Worm (Caenorhabditis elegans): ENCODE data around the gene T19A5.3.

The T19A5.3 gene

ce11 chrV:8922781-8923180 is 21.1 kb downstream of the T19A5.3 start, which contains the start of gene ttr-47 (continued):
- no peak for TF ChIP-seq ceh-28 (tag; optimal IDR thresholded peaks at IDR 0.05)
- TF ChIP-seq nhr-102 (tag; optimal IDR thresholded peaks at IDR 0.05), result peak; percentile 50
- TF ChIP-seq saeg-2 (GFP tag; IDR thresholded peaks at IDR 0.05), result no peak
- peak; percentile 35 for TF ChIP-seq nhr-28 (tag; optimal IDR thresholded peaks at IDR 0.05)
- TF ChIP-seq nhr-48 (tag; optimal IDR thresholded peaks at IDR 0.05), result peak; percentile 13
- peak; percentile 78 for TF ChIP-seq php-3 (GFP tag; IDR thresholded peaks at IDR 0.05)
- TF ChIP-seq Y5F2A.4 (GFP tag; optimal IDR thresholded peaks at IDR 0.05), result no peak

ce11 chrV:8913940-8914339 is 29.9 kb downstream of the T19A5.3 start, which contains the start of gene mod-1:
Gene mod-1 (minus strand): TSS chrV:8914040.
- no peak for TF ChIP-seq dve-1 (tag; optimal IDR thresholded peaks at IDR 0.05; ENCODE audit: insufficient read depth)
- no peak for TF ChIP-seq nhr-111 (GFP tag; optimal IDR thresholded peaks at IDR 0.05)
- TF ChIP-seq zip-2 (tag; optimal IDR thresholded peaks at IDR 0.05), result no peak
- no peak for TF ChIP-seq F49E8.2 (tag; optimal IDR thresholded peaks at IDR 0.05; ENCODE audit: borderline replicate concordance)
- no peak for TF ChIP-seq unc-62 (GFP tag; optimal IDR thresholded peaks at IDR 0.05 in 1 of 2)
- no peak for TF ChIP-seq unc-62 (tag; optimal IDR thresholded peaks at IDR 0.05)
- no peak for TF ChIP-seq lim-7 (GFP tag; IDR thresholded peaks at IDR 0.05)
- no peak for TF ChIP-seq fos-1 (tag; optimal IDR thresholded peaks at IDR 0.05)
- no peak for TF ChIP-seq nhr-76 (tag; optimal IDR thresholded peaks at IDR 0.05)
- TF ChIP-seq mxl-2 (GFP tag; conservative IDR thresholded peaks at IDR 0.05), result no peak

DNA sequence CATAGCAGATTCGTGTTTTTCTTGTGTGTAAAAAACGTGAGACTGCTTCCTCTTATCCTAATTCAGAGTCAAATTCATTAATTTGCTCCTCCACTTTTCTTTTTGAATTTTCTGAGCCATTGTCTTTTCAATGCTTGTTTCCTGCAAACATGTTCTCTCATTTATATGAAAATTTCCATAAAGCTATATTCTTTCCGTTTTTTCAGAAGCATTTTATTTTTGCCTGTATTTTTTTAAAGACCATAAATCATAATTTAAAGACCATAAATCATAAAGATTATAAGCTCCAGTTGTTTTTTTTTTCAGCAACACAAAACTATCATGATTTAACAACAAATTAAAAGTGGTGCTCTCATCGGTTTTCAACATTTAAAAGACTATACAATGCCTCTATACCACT is 37.0 kb downstream of the T19A5.3 start, which contains the start of gene frpr-11:
Gene frpr-11 (plus strand): TSS at position 301 of the 400 bp plus-strand sequence.
- TF ChIP-seq mep-1 (tag; optimal IDR thresholded peaks at IDR 0.05) (no peak), nhr-48 (tag; optimal IDR thresholded peaks at IDR 0.05) (no peak), madf-5 (GFP tag; IDR thresholded peaks at IDR 0.05) (no peak), set-16 (GFP tag; IDR thresholded peaks at IDR 0.05) (no peak), lir-3 (tag; optimal IDR thresholded peaks at IDR 0.05) (no peak), Y75B8A.6 (GFP tag; IDR thresholded peaks at IDR 0.05) (no peak), skn-1 (tag; optimal IDR thresholded peaks at IDR 0.05) (no peak), zip-11 (GFP tag; IDR thresholded peaks at IDR 0.05) (no peak), T26A8.4 (GFP tag; IDR thresholded peaks at IDR 0.05) (no peak), aly-2 (tag; optimal IDR thresholded peaks at IDR 0.05) (no peak), zfp-3 (GFP tag; conservative IDR thresholded peaks at IDR 0.05) (no peak), nhr-77 (tag; optimal IDR thresholded peaks at IDR 0.05) (no peak), gei-8 (GFP tag; optimal IDR thresholded peaks at IDR 0.05) (no peak), nhr-76 (tag; optimal IDR thresholded peaks at IDR 0.05) (no peak), daf-8 (GFP tag; IDR thresholded peaks at IDR 0.05) (no peak)

DNA sequence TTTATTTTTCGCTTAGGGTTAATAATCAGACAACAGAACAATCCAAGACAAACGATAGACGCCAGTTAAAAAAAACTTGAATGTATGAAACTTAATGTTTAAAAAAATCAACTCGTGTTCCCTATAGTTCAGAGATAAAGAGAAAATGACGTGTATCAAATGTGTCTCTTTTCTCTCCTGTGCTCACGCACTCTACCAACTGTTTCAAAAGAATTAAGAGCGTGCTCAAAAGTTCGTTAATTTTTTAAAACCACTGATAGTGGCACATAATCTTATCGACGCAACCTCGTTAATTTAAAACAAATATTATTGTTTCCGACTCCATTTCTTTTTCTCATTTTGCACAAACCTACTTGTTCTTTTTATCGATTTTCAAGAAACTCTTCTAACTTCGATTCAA is 38.2 kb downstream of the T19A5.3 start:
- TF ChIP-seq dmd-6 (GFP tag; IDR thresholded peaks at IDR 0.05), result peak; percentile 82
- TF ChIP-seq zfp-2 (tag; optimal IDR thresholded peaks at IDR 0.05), result no peak
- TF ChIP-seq zip-11 (GFP tag; IDR thresholded peaks at IDR 0.05), result no peak
- no peak for TF ChIP-seq lin-39 (tag; optimal IDR thresholded peaks at IDR 0.05)
- TF ChIP-seq lin-15B (tag; optimal IDR thresholded peaks at IDR 0.05), result no peak
- TF ChIP-seq mes-2 (tag; optimal IDR thresholded peaks at IDR 0.05; ENCODE audit: poor library complexity, severe bottlenecking), result no peak
- TF ChIP-seq unc-62 (GFP tag; optimal IDR thresholded peaks at IDR 0.05 in 1 of 2), result no peak
- TF ChIP-seq unc-62 (tag; optimal IDR thresholded peaks at IDR 0.05), result no peak
- TF ChIP-seq ztf-7 (tag; optimal IDR thresholded peaks at IDR 0.05), result no peak
- TF ChIP-seq spr-3 (GFP tag; optimal IDR thresholded peaks at IDR 0.05), result no peak
- no peak for TF ChIP-seq hif-1 (tag; optimal IDR thresholded peaks at IDR 0.05)
- no peak for TF ChIP-seq duxl-1 (tag; optimal IDR thresholded peaks at IDR 0.05; ENCODE audit: poor library complexity)
- no peak for TF ChIP-seq daf-16 (GFP tag; optimal IDR thresholded peaks at IDR 0.05)
- TF ChIP-seq daf-16 (tag; optimal IDR thresholded peaks at IDR 0.05), result peak; percentile 79
- TF ChIP-seq ceh-62 (tag; optimal IDR thresholded peaks at IDR 0.05), result no peak
- no peak for TF ChIP-seq madf-9 (GFP tag; conservative IDR thresholded peaks at IDR 0.05)
- TF ChIP-seq saeg-2 (GFP tag; IDR thresholded peaks at IDR 0.05), result no peak
- TF ChIP-seq ztf-11 (tag; optimal IDR thresholded peaks at IDR 0.05), result no peak
- TF ChIP-seq hlh-30 (tag; optimal IDR thresholded peaks at IDR 0.05; ENCODE audit: insufficient read depth), result peak; percentile 49
- TF ChIP-seq dmd-9 (GFP tag; IDR thresholded peaks at IDR 0.05), result no peak
- peak; percentile 86 for TF ChIP-seq dve-1 (tag; optimal IDR thresholded peaks at IDR 0.05; ENCODE audit: insufficient read depth)
- TF ChIP-seq nhr-28 (tag; optimal IDR thresholded peaks at IDR 0.05), result peak; percentile 76
- no peak for TF ChIP-seq lim-7 (GFP tag; IDR thresholded peaks at IDR 0.05)
- TF ChIP-seq nhr-11 (tag; optimal IDR thresholded peaks at IDR 0.05), result no peak

Data from whole organism, L4 larva.